Fruit fly (Drosophila melanogaster): ENCODE data around the gene JhI-21.

JhI-21 gene

dm6 chr2L:12044613-12045350 lies 11.1 kb downstream of the JhI-21 start, which contains the start of gene CG6785 (continued):
- TF ChIP-seq Mad (GFP tag; optimal IDR thresholded peaks at IDR 0.05) = peak; percentile 70
- TF ChIP-seq CG2889 (GFP tag; IDR thresholded peaks at IDR 0.05) = no peak
- TF ChIP-seq ERR (GFP tag; optimal IDR thresholded peaks at IDR 0.05) = peak; percentile 74
- peak; percentile 77 to 88 for TF ChIP-seq chif (GFP tag; optimal IDR thresholded peaks at IDR 0.05)
- TF ChIP-seq CG4424 (GFP tag; optimal IDR thresholded peaks at IDR 0.05) = peak; percentile 67
- TF ChIP-seq CG17612 (GFP tag; IDR thresholded peaks at IDR 0.05) = no peak
- peak; percentile 25 for TF ChIP-seq CG9437 (GFP tag; optimal IDR thresholded peaks at IDR 0.05)
- TF ChIP-seq CG12391 (tag; optimal IDR thresholded peaks at IDR 0.05) = peak; percentile 72
- TF ChIP-seq CG1529 (GFP tag; optimal IDR thresholded peaks at IDR 0.05) = peak; percentile 89
- TF ChIP-seq CG18476 (GFP tag; optimal IDR thresholded peaks at IDR 0.05) = peak; percentile 57
- peak; percentile 60 for TF ChIP-seq CG4820 (GFP tag; optimal IDR thresholded peaks at IDR 0.05)
- TF ChIP-seq corto (GFP tag; optimal IDR thresholded peaks at IDR 0.05) = peak; percentile 69
- no peak for TF ChIP-seq CG7963 (GFP tag; IDR thresholded peaks at IDR 0.05; ENCODE audit: partially characterized antibody)
- TF ChIP-seq tna (GFP tag; IDR thresholded peaks at IDR 0.05; ENCODE audit: partially characterized antibody) = no peak
- no peak for TF ChIP-seq Mrtf (GFP tag; IDR thresholded peaks at IDR 0.05)
- peak; percentile 66 for TF ChIP-seq maf-S (GFP tag; optimal IDR thresholded peaks at IDR 0.05)
- TF ChIP-seq lilli (GFP tag; optimal IDR thresholded peaks at IDR 0.05) = peak; percentile 56
- TF ChIP-seq CG10431 (GFP tag; optimal IDR thresholded peaks at IDR 0.05) = peak; percentile 90
- TF ChIP-seq usp (GFP tag; optimal IDR thresholded peaks at IDR 0.05) = no peak
- no peak for TF ChIP-seq cas (GFP tag; IDR thresholded peaks at IDR 0.05)
- peak; percentile 95 for TF ChIP-seq CG4707 (GFP tag; optimal IDR thresholded peaks at IDR 0.05)
- TF ChIP-seq fd102C (GFP tag; optimal IDR thresholded peaks at IDR 0.05) = peak; percentile 70
- TF ChIP-seq CG12155 (GFP tag; optimal IDR thresholded peaks at IDR 0.05) = peak; percentile 58
- TF ChIP-seq gcm (GFP tag; optimal IDR thresholded peaks at IDR 0.05) = peak; percentile 91
- no peak for TF ChIP-seq knrl (GFP tag; IDR thresholded peaks at IDR 0.05; ENCODE audit: partially characterized antibody)
- TF ChIP-seq Rx (GFP tag; IDR thresholded peaks at IDR 0.05) = no peak
- TF ChIP-seq CG10959 (GFP tag; IDR thresholded peaks at IDR 0.05) = 0 out of 2 replicates have a peak, but pooled peaks have one; percentile 11
- peak; percentile 93 for TF ChIP-seq CG3407 (GFP tag; optimal IDR thresholded peaks at IDR 0.05)
- peak; percentile 57 for TF ChIP-seq CG8359 (GFP tag; optimal IDR thresholded peaks at IDR 0.05; ENCODE audit: borderline replicate concordance)
- TF ChIP-seq ab (GFP tag; optimal IDR thresholded peaks at IDR 0.05) = no peak
- TF ChIP-seq Sin3A (optimal IDR thresholded peaks at IDR 0.05) = no peak
- TF ChIP-seq CG10209 (GFP tag; optimal IDR thresholded peaks at IDR 0.05) = peak; percentile 93
- no peak for TF ChIP-seq gt (GFP tag; IDR thresholded peaks at IDR 0.05)
- no peak for TF ChIP-seq CG4730 (GFP tag; IDR thresholded peaks at IDR 0.05)
- no peak for TF ChIP-seq CG15479 (GFP tag; optimal IDR thresholded peaks at IDR 0.05)
- TF ChIP-seq CG12769 (tag; optimal IDR thresholded peaks at IDR 0.05) = peak; percentile 81
- no peak for TF ChIP-seq CG4404 (GFP tag; IDR thresholded peaks at IDR 0.05)
- TF ChIP-seq Gsc (GFP tag; IDR thresholded peaks at IDR 0.05) = no peak
- peak; percentile 50 for TF ChIP-seq CG10979 (tag; optimal IDR thresholded peaks at IDR 0.05)
- TF ChIP-seq Nf-YA (GFP tag; IDR thresholded peaks at IDR 0.05) = no peak; the same call in 1 of the 2 replicates
- no peak for TF ChIP-seq H2.0 (GFP tag; IDR thresholded peaks at IDR 0.05)
- peak; percentile 92 for TF ChIP-seq CG15601 (tag; optimal IDR thresholded peaks at IDR 0.05)
- TF ChIP-seq sens (GFP tag) = peak; percentile 99
- TF ChIP-seq unc-4 (GFP tag; IDR thresholded peaks at IDR 0.05; ENCODE audit: partially characterized antibody) = 0 out of 2 replicates have a peak, but pooled peaks have one; percentile 17
- TF ChIP-seq kni (GFP tag; optimal IDR thresholded peaks at IDR 0.05) = peak; percentile 86
- peak; percentile 80 for TF ChIP-seq CG4328 (GFP tag; optimal IDR thresholded peaks at IDR 0.05)
- TF ChIP-seq CG6854 (GFP tag; optimal IDR thresholded peaks at IDR 0.05) = peak; percentile 87
- peak; percentile 89 for TF ChIP-seq CG12299 (tag; optimal IDR thresholded peaks at IDR 0.05)
- TF ChIP-seq pzg (GFP tag; optimal IDR thresholded peaks at IDR 0.05) = peak; percentile 7
- TF ChIP-seq crol (GFP tag; IDR thresholded peaks at IDR 0.05) = no peak
